Worm (Caenorhabditis elegans): Measurements from ENCODE around the gene F28C6.8.

ce11 chrII:8559188-8559587 lies 47.5 kb upstream of the F28C6.8 start:
- TF ChIP-seq mec-3 (tag; optimal IDR thresholded peaks at IDR 0.05; ENCODE audit: borderline replicate concordance) (no peak), ztf-16 (tag; optimal IDR thresholded peaks at IDR 0.05) (no peak), ets-4 (tag; optimal IDR thresholded peaks at IDR 0.05) (no peak), nhr-11 (tag; optimal IDR thresholded peaks at IDR 0.05) (no peak), unc-55 (GFP tag; optimal IDR thresholded peaks at IDR 0.05) (no peak), pha-4 (tag; optimal IDR thresholded peaks at IDR 0.05) (no peak), fax-1 (tag; optimal IDR thresholded peaks at IDR 0.05) (no peak)

All from whole organism, late embryonic.